Worm (Caenorhabditis elegans) whole organism, L2 larva: ENCODE data around the gene eif-3.D.

Experiments used
- aly-2 ChIP-seq: fragments of 150-350 bp; optimal IDR thresholded peaks from 2 replicates; lab custom pipeline; 2014; ENCODE audit warnings: missing biosample characterization, missing genetic modification characterization
- dmd-4 ChIP-seq: sonication (generic microtip); optimal IDR thresholded peaks from 2 replicates; lab custom pipeline; 2017; ENCODE audit warnings: missing biosample characterization, missing genetic modification characterization
- lin-13 ChIP-seq: fragments of 150-350 bp; optimal IDR thresholded peaks from 2 replicates; lab custom pipeline; 2014; ENCODE audit warnings: missing biosample characterization, missing genetic modification reagents, missing genetic modification characterization
- mdl-1 ChIP-seq, 2 experiments: fragments of 150-350 bp in 1 of 2; sonication (generic microtip) in 1 of 2; optimal IDR thresholded peaks; 2 replicates each; lab custom pipeline; 2017; ENCODE audit warnings: missing biosample characterization in 2 of 2, missing genetic modification characterization in 2 of 2
- nhr-25 ChIP-seq: fragments of 150-350 bp; sonication (generic microtip); optimal IDR thresholded peaks from 3 replicates; lab custom pipeline; 2014; ENCODE audit warnings: missing biosample characterization, missing genetic modification characterization
- nhr-6 ChIP-seq: fragments of 150-350 bp; optimal IDR thresholded peaks from 2 replicates; lab custom pipeline; 2014; ENCODE audit warnings: missing biosample characterization, missing genetic modification characterization
- sem-4 ChIP-seq: fragments of 150-350 bp; optimal IDR thresholded peaks from 2 replicates; lab custom pipeline; 2014; ENCODE audit warnings: missing biosample characterization, missing genetic modification reagents, missing genetic modification characterization
- unc-62 ChIP-seq: fragments of 150-350 bp; optimal IDR thresholded peaks from 2 replicates; lab custom pipeline; 2014; ENCODE audit warnings: missing biosample characterization, missing genetic modification reagents, missing genetic modification characterization

- TF ChIP-seq unc-62 (GFP tag; lab: Kevin White, UChicago) (no peak), aly-2 (tag; lab: Kevin White, UChicago) (no peak), nhr-25 (tag; lab: Kevin White, UChicago) (no peak), mdl-1 (tag; optimal IDR thresholded peaks at IDR 0.05; lab: Kevin White, UChicago) (no peak), nhr-6 (tag; lab: Kevin White, UChicago) (no peak), sem-4 (tag; lab: Kevin White, UChicago) (no peak), dmd-4 (tag; lab: Kevin White, UChicago) (no peak), lin-13 (GFP tag; lab: Kevin White, UChicago) (no peak)
Observed at ce11 chrIII:8964684-8965283, 6.6 kb downstream of the eif-3.D start.
